Worm (Caenorhabditis elegans) whole organism, late embryonic: ENCODE measurements around the gene C53A5.11.
A peak's percentile ranks its signal among the peaks of the same experiment; 100 is the strongest.

Experiments
- C08G9.2 ChIP-seq: sonication (generic microtip); optimal IDR thresholded peaks from 2 replicates; lab custom pipeline; 2016; ENCODE audit warnings: mild to moderate bottlenecking, missing genetic modification characterization, moderate library complexity, missing compliant biosample characterization
- F13H6.1 ChIP-seq: sonication (generic microtip); optimal IDR thresholded peaks from 2 replicates; lab custom pipeline; 2016; ENCODE audit warnings: missing genetic modification characterization, missing compliant biosample characterization
- Y22D7AL.16 ChIP-seq: sonication (generic microtip); optimal IDR thresholded peaks from 2 replicates; lab custom pipeline; 2016; ENCODE audit warnings: missing genetic modification characterization, missing compliant biosample characterization
- ama-1 ChIP-seq: fragments of 150-350 bp; optimal IDR thresholded peaks from 2 replicates; lab custom pipeline; 2014
- ceh-14 ChIP-seq: sonication (generic microtip); optimal IDR thresholded peaks from 2 replicates; lab custom pipeline; 2016; ENCODE audit warnings: missing genotype, missing genetic modification characterization, missing compliant biosample characterization
- ceh-30 ChIP-seq: fragments of 150-350 bp; optimal IDR thresholded peaks from 2 replicates; lab custom pipeline; 2014; ENCODE audit warnings: missing biosample characterization, missing genetic modification characterization
- ceh-45 ChIP-seq: fragments of 200-800 bp; sonication (Bioruptor generic); IDR thresholded peaks from 2 replicates; pipeline ENCODE4 v1.3.6; 2022; ENCODE audit warnings: missing genetic modification reagents, missing genetic modification characterization, missing compliant biosample characterization
- ceh-6 ChIP-seq: fragments of 200-800 bp; sonication (Bioruptor generic); optimal IDR thresholded peaks from 2 replicates; lab custom pipeline; 2018; ENCODE audit warnings: mild to moderate bottlenecking, missing genetic modification characterization, missing compliant biosample characterization
- dmd-4 ChIP-seq: sonication (generic microtip); optimal IDR thresholded peaks from 2 replicates; lab custom pipeline; 2016; ENCODE audit warnings: borderline replicate concordance, missing genetic modification characterization, missing compliant biosample characterization
- dve-1 ChIP-seq: sonication (generic microtip); optimal IDR thresholded peaks from 2 replicates; lab custom pipeline; 2017; ENCODE audit warnings: antibody characterized with exemption, mild to moderate bottlenecking, missing genetic modification characterization, missing compliant biosample characterization
- elt-2 ChIP-seq: sonication (generic microtip); optimal IDR thresholded peaks from 2 replicates; lab custom pipeline; 2016; ENCODE audit warnings: missing genetic modification reagents, missing genetic modification characterization, missing compliant biosample characterization
- elt-4 ChIP-seq: sonication (generic microtip); optimal IDR thresholded peaks from 2 replicates; lab custom pipeline; 2016; ENCODE audit warnings: missing genetic modification characterization, missing compliant biosample characterization
- ets-4 ChIP-seq: sonication (generic microtip); optimal IDR thresholded peaks from 2 replicates; lab custom pipeline; 2016; ENCODE audit warnings: missing genetic modification characterization, missing compliant biosample characterization
- eyg-1 ChIP-seq: sonication (generic microtip); optimal IDR thresholded peaks from 2 replicates; lab custom pipeline; 2016; ENCODE audit warnings: missing genotype, missing genetic modification characterization, missing compliant biosample characterization
- fax-1 ChIP-seq: sonication (generic microtip); optimal IDR thresholded peaks from 2 replicates; lab custom pipeline; 2016; ENCODE audit warnings: missing genotype, missing genetic modification characterization, missing compliant biosample characterization
- fkh-6 ChIP-seq: sonication (generic microtip); optimal IDR thresholded peaks from 2 replicates; lab custom pipeline; 2016; ENCODE audit warnings: missing genetic modification characterization, missing compliant biosample characterization
- madf-2 ChIP-seq: sonication (generic microtip); optimal IDR thresholded peaks from 2 replicates; lab custom pipeline; 2017; ENCODE audit warnings: missing genetic modification characterization, missing compliant biosample characterization
- nfya-1 ChIP-seq: sonication (generic microtip); optimal IDR thresholded peaks from 2 replicates; lab custom pipeline; 2017; ENCODE audit warnings: missing genetic modification characterization, mild to moderate bottlenecking, missing compliant biosample characterization, antibody characterized with exemption, moderate library complexity
- nhr-11 ChIP-seq: fragments of 150-350 bp; optimal IDR thresholded peaks from 2 replicates; lab custom pipeline; 2014; ENCODE audit warnings: missing biosample characterization, missing genetic modification characterization
- odd-2 ChIP-seq: sonication (generic microtip); optimal IDR thresholded peaks from 2 replicates; lab custom pipeline; 2017; ENCODE audit warnings: antibody characterized with exemption, mild to moderate bottlenecking, missing genetic modification characterization, missing compliant biosample characterization
- pag-3 ChIP-seq: sonication (generic microtip); optimal IDR thresholded peaks from 2 replicates; lab custom pipeline; 2016; ENCODE audit warnings: missing compliant biosample characterization, missing genetic modification characterization, borderline replicate concordance
- pat-9 ChIP-seq: fragments of 200-800 bp; sonication (Bioruptor generic); optimal IDR thresholded peaks from 2 replicates; lab custom pipeline; 2018; ENCODE audit warnings: mild to moderate bottlenecking, missing genetic modification characterization, moderate library complexity, missing compliant biosample characterization
- pha-4 ChIP-seq: fragments of 150-350 bp; optimal IDR thresholded peaks from 2 replicates; lab custom pipeline; 2018; ENCODE audit warnings: missing biosample characterization, missing genetic modification reagents, missing genetic modification characterization
- pqm-1 ChIP-seq: sonication (generic microtip); optimal IDR thresholded peaks from 2 replicates; lab custom pipeline; 2016; ENCODE audit warnings: missing genetic modification characterization, missing compliant biosample characterization
- pros-1 ChIP-seq: fragments of 150-350 bp; optimal IDR thresholded peaks from 2 replicates; lab custom pipeline; 2014; ENCODE audit warnings: missing biosample characterization, missing genetic modification reagents, missing genetic modification characterization
- sdc-2 ChIP-seq: sonication (generic microtip); optimal IDR thresholded peaks from 2 replicates; lab custom pipeline; 2016; ENCODE audit warnings: missing genotype, missing genetic modification characterization, missing compliant biosample characterization
- sox-4 ChIP-seq: sonication (generic microtip); optimal IDR thresholded peaks from 2 replicates; lab custom pipeline; 2017; ENCODE audit warnings: mild to moderate bottlenecking, missing genetic modification characterization, inconsistent platforms, missing compliant biosample characterization
- syd-9 ChIP-seq: sonication (generic microtip); optimal IDR thresholded peaks from 2 replicates; lab custom pipeline; 2016; ENCODE audit warnings: mild to moderate bottlenecking, missing genetic modification characterization, moderate library complexity, missing compliant biosample characterization
- ttx-3 ChIP-seq: sonication (generic microtip); optimal IDR thresholded peaks from 2 replicates; lab custom pipeline; 2016; ENCODE audit warnings: missing genetic modification reagents, missing genetic modification characterization, missing compliant biosample characterization
- unc-3 ChIP-seq, 2 experiments: fragments of 200-800 bp in 1 of 2; sonication (Bioruptor generic) in 1 of 2; sonication (generic microtip) in 1 of 2; conservative IDR thresholded peaks in 1 of 2; optimal IDR thresholded peaks in 1 of 2; 2 replicates each; pipeline versions ENCODE4 v1.3.6 to Lab custom; 2016 to 2022; ENCODE audit warnings: missing compliant biosample characterization in 2 of 2, missing genetic modification characterization in 2 of 2, missing genetic modification reagents in 1 of 2
- unc-86 ChIP-seq: sonication (generic microtip); optimal IDR thresholded peaks from 2 replicates; lab custom pipeline; 2016; ENCODE audit warnings: missing genetic modification characterization, missing compliant biosample characterization

Gene C53A5.11

DNA sequence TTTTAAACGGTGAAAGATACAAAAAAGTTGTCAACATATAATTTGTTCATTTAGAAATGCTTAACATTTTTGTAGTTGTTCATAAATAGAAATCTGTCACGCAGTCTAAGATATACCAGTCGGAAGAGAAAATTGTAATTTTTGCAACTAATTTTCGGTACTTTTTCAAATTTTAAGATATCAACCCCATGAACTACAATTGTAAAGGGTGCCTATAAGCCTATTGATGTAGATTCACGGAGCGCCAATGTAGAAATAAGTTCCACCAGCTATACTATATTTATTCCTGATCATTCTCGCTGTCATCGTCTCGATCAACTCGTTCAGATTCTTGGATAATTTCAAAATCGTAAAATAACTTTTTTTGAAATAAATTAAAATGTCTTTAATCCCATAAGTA, 32.3 kb downstream of the C53A5.11 start:
- TF ChIP-seq ceh-6 (GFP tag; lab: Kevin White, UChicago): no peak
- no peak for TF ChIP-seq pat-9
- no peak for TF ChIP-seq pros-1 (tag; lab: Kevin White, UChicago)
- no peak for TF ChIP-seq ttx-3 (tag; lab: Kevin White, UChicago)
- TF ChIP-seq ama-1 (lab: Kevin White, UChicago): no peak
- no peak for TF ChIP-seq Y22D7AL.16 (tag; lab: Kevin White, UChicago)
- TF ChIP-seq F13H6.1 (tag; lab: Kevin White, UChicago): no peak
- TF ChIP-seq elt-2 (tag; lab: Kevin White, UChicago): no peak
- TF ChIP-seq unc-3 (GFP tag; conservative IDR thresholded peaks at IDR 0.05; lab: Robert Waterston, UW): no peak
- TF ChIP-seq unc-3 (tag; optimal IDR thresholded peaks at IDR 0.05; lab: Kevin White, UChicago): no peak
- TF ChIP-seq madf-2 (tag; lab: Kevin White, UChicago): no peak

- TF ChIP-seq sox-4 (tag; lab: Kevin White, UChicago): no peak
- TF ChIP-seq elt-2 (tag; lab: Kevin White, UChicago): peak; percentile 12
Measured at ce11 chrV:14595984-14596383, 33.3 kb downstream of the C53A5.11 start.

DNA sequence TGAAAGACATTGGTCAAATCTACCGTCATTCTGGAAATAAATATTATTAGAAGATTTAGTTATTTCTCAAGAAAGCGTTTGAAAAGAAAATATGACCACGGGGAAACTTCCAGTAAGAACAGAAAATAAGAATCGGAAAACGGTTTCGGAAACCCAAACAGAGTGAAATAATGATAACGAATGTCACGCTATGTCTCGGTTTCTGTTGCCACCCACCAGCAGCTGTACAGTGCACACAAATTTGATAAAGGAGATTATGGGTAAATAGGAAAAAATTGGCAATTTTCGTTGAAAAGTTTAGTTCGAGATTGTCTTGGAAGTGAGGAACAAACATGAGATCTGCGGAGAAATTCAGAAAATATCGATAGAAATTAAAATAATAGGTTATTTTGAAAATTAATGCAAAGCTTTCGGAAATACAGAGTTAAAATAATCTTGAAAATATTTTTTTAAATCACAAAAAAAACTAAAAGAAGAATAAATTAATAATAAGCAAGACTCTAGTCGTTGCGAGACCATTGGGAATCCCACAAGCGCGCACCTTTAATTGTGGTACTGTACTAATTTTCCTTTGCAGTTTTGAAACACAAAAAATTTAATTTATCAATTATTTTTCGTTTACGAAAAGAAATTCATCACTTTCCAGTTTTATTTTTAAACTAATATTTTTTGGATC, 34.5 kb downstream of the C53A5.11 start, which contains the start of gene pes-9:
Gene pes-9, minus strand, starts transcription at position 30 of the 676 bp plus-strand sequence.
- TF ChIP-seq ets-4 (tag; lab: Kevin White, UChicago) (no peak), dve-1 (tag; lab: Kevin White, UChicago) (no peak), syd-9 (tag; lab: Kevin White, UChicago) (no peak), pha-4 (tag; lab: Kevin White, UChicago) (no peak), nhr-11 (no peak), fkh-6 (no peak), ceh-14 (tag; lab: Kevin White, UChicago) (no peak), eyg-1 (no peak), pag-3 (tag; lab: Kevin White, UChicago) (no peak), unc-86 (tag; lab: Kevin White, UChicago) (no peak), ceh-30 (tag; lab: Kevin White, UChicago) (no peak), ceh-45 (GFP tag; lab: Robert Waterston, UW) (no peak)

DNA sequence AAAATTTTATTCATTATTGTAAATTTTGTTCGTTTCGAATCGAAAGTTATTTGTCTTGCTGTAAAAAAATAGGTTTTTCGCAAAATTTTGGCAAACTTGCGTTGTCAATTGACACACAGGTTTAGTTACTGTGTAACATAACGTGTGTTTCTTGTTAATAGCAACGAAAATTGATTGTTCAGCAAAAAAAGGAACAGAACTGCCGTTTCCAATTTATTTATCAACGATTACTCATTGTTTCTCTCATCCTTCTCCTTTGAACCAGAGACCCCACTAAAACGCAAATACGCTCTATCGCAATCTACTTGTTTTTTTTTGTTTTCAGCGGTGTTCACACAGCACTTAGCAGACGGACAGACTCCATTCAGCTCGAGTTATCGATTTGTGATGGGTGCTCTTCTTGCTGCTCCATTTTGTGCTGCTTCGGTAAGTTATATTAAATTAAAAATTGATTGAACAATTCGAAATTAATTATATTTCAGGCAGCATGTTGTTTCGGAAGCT, 35.0 kb downstream of the C53A5.11 start, which contains the start of gene R11H6.2:
Gene R11H6.2, plus strand, starts transcription at position 326 of the 504 bp plus-strand sequence.
- TF ChIP-seq elt-4 (tag; lab: Kevin White, UChicago) (no peak), ttx-3 (tag; lab: Kevin White, UChicago) (no peak), C08G9.2 (tag; lab: Kevin White, UChicago) (no peak)

- TF ChIP-seq nfya-1 (tag; lab: Kevin White, UChicago) (no peak), odd-2 (tag; lab: Kevin White, UChicago) (no peak), sox-4 (tag; lab: Kevin White, UChicago) (no peak), dmd-4 (tag; lab: Kevin White, UChicago) (no peak), sdc-2 (tag; lab: Kevin White, UChicago) (no peak), fkh-6 (no peak), fax-1 (tag; lab: Kevin White, UChicago) (no peak), pqm-1 (no peak), pat-9 (no peak)
Measured at ce11 chrV:14599972-14600371, 37.3 kb downstream of the C53A5.11 start, which contains the start of gene glb-22. Gene glb-22 (plus strand): TSS chrV:14600272.
